Worm (Caenorhabditis elegans): ENCODE results near the gene ddi-1.

The ddi-1 gene

ce11 chrIV:6522305-6522917, at the start of gene ddi-1:
TSS of gene ddi-1 (plus strand) at chrIV:6522867.
- TF ChIP-seq nhr-11 (tag; optimal IDR thresholded peaks at IDR 0.05) (no peak), sem-4 (tag; optimal IDR thresholded peaks at IDR 0.05) (no peak), lin-39 (tag; optimal IDR thresholded peaks at IDR 0.05) (no peak), F13H6.1 (tag; optimal IDR thresholded peaks at IDR 0.05) (no peak), ztf-1 (GFP tag; conservative IDR thresholded peaks at IDR 0.05) (no peak), aly-2 (tag; optimal IDR thresholded peaks at IDR 0.05) (no peak), mab-5 (tag; optimal IDR thresholded peaks at IDR 0.05) (no peak), unc-55 (GFP tag; optimal IDR thresholded peaks at IDR 0.05) (no peak), nhr-10 (tag; optimal IDR thresholded peaks at IDR 0.05) (no peak)

- no peak for TF ChIP-seq nhr-12 (tag; optimal IDR thresholded peaks at IDR 0.05)
- no peak for TF ChIP-seq lin-13 (GFP tag; optimal IDR thresholded peaks at IDR 0.05)
- no peak for TF ChIP-seq lin-11 (tag; optimal IDR thresholded peaks at IDR 0.05)
Observed at ce11 chrIV:6473140-6473539, 49.5 kb upstream of the ddi-1 start, which contains the start of gene Y73B6BL.27. TSS of gene Y73B6BL.27 (minus strand) at chrIV:6473240.

ce11 chrIV:6474751-6475150, 47.9 kb upstream of the ddi-1 start:
- TF ChIP-seq ama-1 (optimal IDR thresholded peaks at IDR 0.05): no peak
- TF ChIP-seq zag-1 (tag; optimal IDR thresholded peaks at IDR 0.05): peak; percentile 38
- no peak for TF ChIP-seq elt-3 (tag; optimal IDR thresholded peaks at IDR 0.05)
- TF ChIP-seq C34F6.9 (tag; optimal IDR thresholded peaks at IDR 0.05): peak; percentile 83
- no peak for TF ChIP-seq lin-39 (tag; optimal IDR thresholded peaks at IDR 0.05)
- peak; percentile 30 for TF ChIP-seq nhr-21 (tag; optimal IDR thresholded peaks at IDR 0.05)
- no peak for TF ChIP-seq ztf-4 (tag; optimal IDR thresholded peaks at IDR 0.05)
- TF ChIP-seq ceh-82 (tag; optimal IDR thresholded peaks at IDR 0.05): no peak
- no peak for TF ChIP-seq Y55F3AM.14 (GFP tag; optimal IDR thresholded peaks at IDR 0.05)
- no peak for TF ChIP-seq unc-62 (GFP tag; optimal IDR thresholded peaks at IDR 0.05)
- peak in 1 of 2 experiments; percentile 71 for TF ChIP-seq lsy-2 (tag; optimal IDR thresholded peaks at IDR 0.05)
- no peak for TF ChIP-seq nhr-25 (tag; optimal IDR thresholded peaks at IDR 0.05)
- no peak for TF ChIP-seq nhr-10 (tag; optimal IDR thresholded peaks at IDR 0.05)
- TF ChIP-seq nhr-6 (tag; optimal IDR thresholded peaks at IDR 0.05): no peak
- TF ChIP-seq lin-13 (GFP tag; optimal IDR thresholded peaks at IDR 0.05): no peak
- no peak for TF ChIP-seq dmd-4 (tag; optimal IDR thresholded peaks at IDR 0.05)
- peak; percentile 55 for TF ChIP-seq sma-9 (GFP tag; optimal IDR thresholded peaks at IDR 0.05)
- no peak for TF ChIP-seq sma-9 (tag; optimal IDR thresholded peaks at IDR 0.05)
- TF ChIP-seq egl-27 (tag; optimal IDR thresholded peaks at IDR 0.05): peak; percentile 37
- no peak for TF ChIP-seq nhr-12 (tag; optimal IDR thresholded peaks at IDR 0.05)
- TF ChIP-seq nhr-77 (tag; optimal IDR thresholded peaks at IDR 0.05): no peak
- peak; percentile 56 for TF ChIP-seq fos-1 (tag; optimal IDR thresholded peaks at IDR 0.05)
- TF ChIP-seq R02D3.7 (tag; optimal IDR thresholded peaks at IDR 0.05): no peak
- TF ChIP-seq peb-1 (tag; optimal IDR thresholded peaks at IDR 0.05): no peak
- no peak for TF ChIP-seq unc-39 (tag; optimal IDR thresholded peaks at IDR 0.05)
- no peak for TF ChIP-seq aly-2 (tag; optimal IDR thresholded peaks at IDR 0.05)
- no peak for TF ChIP-seq mdl-1 (tag; optimal IDR thresholded peaks at IDR 0.05)
- TF ChIP-seq unc-55 (GFP tag; optimal IDR thresholded peaks at IDR 0.05): peak; percentile 89
- peak; percentile 54 for TF ChIP-seq crh-2 (tag; optimal IDR thresholded peaks at IDR 0.05)
- TF ChIP-seq mab-5 (tag; optimal IDR thresholded peaks at IDR 0.05): peak; percentile 76
- TF ChIP-seq snpc-4 (tag; optimal IDR thresholded peaks at IDR 0.05): no peak
- no peak for TF ChIP-seq gmeb-1 (tag; optimal IDR thresholded peaks at IDR 0.05)
- peak; percentile 16 for TF ChIP-seq sma-3 (GFP tag; optimal IDR thresholded peaks at IDR 0.05)
- no peak for TF ChIP-seq skn-1 (tag; optimal IDR thresholded peaks at IDR 0.05)
- no peak for TF ChIP-seq ztf-1 (GFP tag; conservative IDR thresholded peaks at IDR 0.05)
- no peak for TF ChIP-seq ZK546.5 (tag; optimal IDR thresholded peaks at IDR 0.05)
- TF ChIP-seq F13H6.1 (tag; optimal IDR thresholded peaks at IDR 0.05): peak; percentile 16
- no peak for TF ChIP-seq alr-1 (tag; optimal IDR thresholded peaks at IDR 0.05)
- peak; percentile 44 for TF ChIP-seq nhr-129 (tag; optimal IDR thresholded peaks at IDR 0.05)
